Comparison of ENCODE assay signal across 2 fruit fly cellular contexts in genomic region chr2L:22390635-22391034, dm6.
TF ChIP-seq lines count a peak whose summit lies in the region.

No protein-coding gene starts in this region.

- no peak for TF ChIP-seq CTCF in whole organism, embryonic (GFP tag; optimal IDR thresholded peaks at IDR 0.05; lab: Kevin White, UChicago)

TF ChIP-seq in whole organism, embryonic, 481 proteins besides CTCF, POLR2A, EP300 and RAD21:
- TF ChIP-seq ranshi (GFP tag; IDR thresholded peaks at IDR 0.05; lab: Robert Waterston, UW) (peak; percentile 23; the same call in 1 of the 2 replicates), Gsc (GFP tag; IDR thresholded peaks at IDR 0.05; lab: Robert Waterston, UW) (0 out of 2 replicates have a peak, but pooled peaks have one; percentile 21), CG3847 (GFP tag; IDR thresholded peaks at IDR 0.05; lab: Robert Waterston, UW) (peak; percentile 35), H15 (GFP tag; IDR thresholded peaks at IDR 0.05; lab: Robert Waterston, UW) (0 out of 3 replicates have a peak, but pooled peaks have one; percentile 46), CG8765 (GFP tag; IDR thresholded peaks at IDR 0.05; lab: Robert Waterston, UW) (peak; percentile 11; the same call in 1 of the 2 replicates), CG1832 (GFP tag; optimal IDR thresholded peaks at IDR 0.05; lab: Kevin White, UChicago) (no peak), fru (optimal IDR thresholded peaks at IDR 0.05; lab: Kevin White, UChicago) (no peak), CG9215 (GFP tag; IDR thresholded peaks at IDR 0.05; lab: Robert Waterston, UW) (0 out of 2 replicates have a peak, but pooled peaks have one; percentile 35), CG15269 (tag; optimal IDR thresholded peaks at IDR 0.05; lab: Kevin White, UChicago) (no peak), CG9932 (GFP tag; IDR thresholded peaks at IDR 0.05; lab: Robert Waterston, UW) (peak; percentile 25; the same call in 1 of the 2 replicates), slbo (GFP tag; IDR thresholded peaks at IDR 0.05; lab: Robert Waterston, UW) (peak; percentile 46; the same call in 1 of the 2 replicates), CG42726 (GFP tag; IDR thresholded peaks at IDR 0.05; lab: Robert Waterston, UW; ENCODE audit: partially characterized antibody) (peak; percentile 17; the same call in 1 of the 2 replicates), CG6854 (GFP tag; optimal IDR thresholded peaks at IDR 0.05; lab: Kevin White, UChicago) (no peak), CG11560 (tag; IDR thresholded peaks at IDR 0.05; lab: Robert Waterston, UW) (peak; percentile 74), Lim3 (GFP tag; IDR thresholded peaks at IDR 0.05; lab: Robert Waterston, UW) (peak; percentile 33; the same call in 1 of the 2 replicates), CG10565 (GFP tag; optimal IDR thresholded peaks at IDR 0.05; lab: Kevin White, UChicago) (no peak), Dref (GFP tag; IDR thresholded peaks at IDR 0.05; lab: Robert Waterston, UW) (peak; percentile 45), zfh2 (GFP tag; optimal IDR thresholded peaks at IDR 0.05; lab: Kevin White, UChicago) (no peak), CG11085 (GFP tag; IDR thresholded peaks at IDR 0.05; lab: Robert Waterston, UW) (no peak), Doc2 (GFP tag; IDR thresholded peaks at IDR 0.05; lab: Robert Waterston, UW) (0 out of 2 replicates have a peak, but pooled peaks have one; percentile 9), ham (GFP tag; IDR thresholded peaks at IDR 0.05; lab: Robert Waterston, UW) (peak; percentile 75), CG6254 (GFP tag; optimal IDR thresholded peaks at IDR 0.05; lab: Kevin White, UChicago) (no peak), dan (GFP tag; IDR thresholded peaks at IDR 0.05; lab: Robert Waterston, UW) (peak; percentile 40; the same call in 1 of the 2 replicates), Mrtf (GFP tag; IDR thresholded peaks at IDR 0.05; lab: Robert Waterston, UW) (peak; percentile 60; the same call in 1 of the 3 replicates), E2f1 (GFP tag; IDR thresholded peaks at IDR 0.05; lab: Robert Waterston, UW) (peak; percentile 8; the same call in 1 of the 2 replicates), CG30431 (GFP tag; optimal IDR thresholded peaks at IDR 0.05; lab: Kevin White, UChicago) (no peak), CG10959 (GFP tag; IDR thresholded peaks at IDR 0.05; lab: Robert Waterston, UW) (peak; percentile 35; the same call in 1 of the 2 replicates), sisA (GFP tag; IDR thresholded peaks at IDR 0.05; lab: Robert Waterston, UW) (peak; percentile 29; the same call in 1 of the 2 replicates)

TF ChIP-seq in whole organism, wandering third instar larva, 38 proteins besides CTCF, POLR2A, EP300 and RAD21:
- no peak for TF ChIP-seq Vsx2 (GFP tag; optimal IDR thresholded peaks at IDR 0.05; lab: Kevin White, UChicago; ENCODE audit: partially characterized antibody)
- TF ChIP-seq Dfd (GFP tag; optimal IDR thresholded peaks at IDR 0.05; lab: Kevin White, UChicago) = peak; percentile 31

Comparison
In these comparisons a context has a peak if more than half of its experiments do, and no peak if none do; other contexts are left out.
1. Of the 10 proteins assayed by ChIP-seq in both whole organism, embryonic and whole organism, wandering third instar larva: peak only in whole organism, embryonic: none; only in whole organism, wandering third instar larva: Dfd; in both: none; in neither: 9.